Worm (Caenorhabditis elegans) whole organism, dauer: ENCODE results near the gene sup-35.

ENCODE experiments used
- unc-62 ChIP-seq: sonication (generic microtip); optimal IDR thresholded peaks from 2 replicates; lab custom pipeline; 2017; ENCODE audit warnings: missing biosample characterization, missing genetic modification reagents, missing genetic modification characterization

Gene sup-35

ce11 chrIII:11107327-11107726 is 11.7 kb downstream of the sup-35 start:
- no peak for TF ChIP-seq unc-62 (GFP tag; lab: Kevin White, UChicago)

ce11 chrIII:11101246-11101645 is 17.8 kb downstream of the sup-35 start:
- TF ChIP-seq unc-62 (GFP tag; lab: Kevin White, UChicago), result no peak

ce11 chrIII:11099864-11100263 is 19.2 kb downstream of the sup-35 start, which contains the start of gene hmt-1:
Gene hmt-1 (minus strand): TSS chrIII:11099964.
- TF ChIP-seq unc-62 (GFP tag; lab: Kevin White, UChicago), result no peak

- TF ChIP-seq unc-62 (GFP tag; lab: Kevin White, UChicago), result no peak
Measured at ce11 chrIII:11095687-11096086, 23.3 kb downstream of the sup-35 start.

- no peak for TF ChIP-seq unc-62 (GFP tag; lab: Kevin White, UChicago)
Measured at ce11 chrIII:11093489-11093888, 25.5 kb downstream of the sup-35 start.

ce11 chrIII:11091651-11092278 is 27.3 kb downstream of the sup-35 start:
- no peak for TF ChIP-seq unc-62 (GFP tag; lab: Kevin White, UChicago)

- no peak for TF ChIP-seq unc-62 (GFP tag; lab: Kevin White, UChicago)
Measured at ce11 chrIII:11090870-11091386, 28.1 kb downstream of the sup-35 start.

ce11 chrIII:11090112-11090648 is 28.8 kb downstream of the sup-35 start:
- TF ChIP-seq unc-62 (GFP tag; lab: Kevin White, UChicago), result no peak

- no peak for TF ChIP-seq unc-62 (GFP tag; lab: Kevin White, UChicago)
Measured at ce11 chrIII:11088187-11088586, 30.8 kb downstream of the sup-35 start, which contains the start of gene W09D6.5. Gene W09D6.5 (plus strand): TSS chrIII:11088487.

ce11 chrIII:11087442-11087841 is 31.6 kb downstream of the sup-35 start:
- TF ChIP-seq unc-62 (GFP tag; lab: Kevin White, UChicago), result no peak

- TF ChIP-seq unc-62 (GFP tag; lab: Kevin White, UChicago), result no peak
Measured at ce11 chrIII:11083993-11084392, 35.0 kb downstream of the sup-35 start.

ce11 chrIII:11082604-11083003 is 36.4 kb downstream of the sup-35 start:
- no peak for TF ChIP-seq unc-62 (GFP tag; lab: Kevin White, UChicago)

- TF ChIP-seq unc-62 (GFP tag; lab: Kevin White, UChicago), result no peak
Measured at ce11 chrIII:11079445-11079844, 39.6 kb downstream of the sup-35 start, which contains the start of gene W09D6.4. Gene W09D6.4 (plus strand): TSS chrIII:11079745.

- TF ChIP-seq unc-62 (GFP tag; lab: Kevin White, UChicago), result no peak
Measured at ce11 chrIII:11077404-11077803, 41.6 kb downstream of the sup-35 start, which contains the start of gene str-246. Gene str-246 (plus strand): TSS chrIII:11077704.

ce11 chrIII:11076743-11077142 is 42.3 kb downstream of the sup-35 start:
- no peak for TF ChIP-seq unc-62 (GFP tag; lab: Kevin White, UChicago)

ce11 chrIII:11074214-11074613 is 44.8 kb downstream of the sup-35 start, which contains the start of gene str-261:
Gene str-261 (plus strand): TSS chrIII:11074514.
- no peak for TF ChIP-seq unc-62 (GFP tag; lab: Kevin White, UChicago)

- no peak for TF ChIP-seq unc-62 (GFP tag; lab: Kevin White, UChicago)
Measured at ce11 chrIII:11070210-11070609, 48.8 kb downstream of the sup-35 start.
